Fruit fly (Drosophila melanogaster) whole organism, embryonic: ENCODE results near the gene CG9503.
A peak's percentile ranks its signal among the peaks of the same experiment; 100 is the strongest.

Source experiments
- ATbp ChIP-seq: fragments of 200-800 bp; sonication (Bioruptor generic); optimal IDR thresholded peaks from 2 replicates; lab custom pipeline; 2017; ENCODE audit warnings: missing biosample characterization, mild to moderate bottlenecking, missing genetic modification characterization, missing genetic modification reagents
- Asciz ChIP-seq: fragments of 200-800 bp; sonication (Bioruptor generic); optimal IDR thresholded peaks from 2 replicates; lab custom pipeline; 2017; ENCODE audit warnings: missing biosample characterization, mild to moderate bottlenecking, missing genetic modification characterization, missing genetic modification reagents
- Bdp1 ChIP-seq: fragments of 200-800 bp; sonication (Bioruptor generic); optimal IDR thresholded peaks from 3 replicates; lab custom pipeline; 2016; ENCODE audit warnings: missing biosample characterization, missing genetic modification characterization
- Bteb2 ChIP-seq: fragments of 200-800 bp; sonication (Bioruptor generic); optimal IDR thresholded peaks from 2 replicates; lab custom pipeline; 2016; ENCODE audit warnings: missing biosample characterization, missing genetic modification characterization
- CG11093 ChIP-seq: fragments of 200-800 bp; sonication (Bioruptor generic); IDR thresholded peaks from 3 replicates; pipeline ENCODE4 v1.3.6; 2022; ENCODE audit warnings: missing biosample characterization, missing genetic modification characterization
- CG12744 ChIP-seq: fragments of 200-800 bp; sonication (Bioruptor generic); optimal IDR thresholded peaks from 2 replicates; lab custom pipeline; 2016; ENCODE audit warnings: missing biosample characterization, missing genetic modification characterization
- CG15011 ChIP-seq: fragments of 200-800 bp; sonication (Bioruptor generic); optimal IDR thresholded peaks from 3 replicates; lab custom pipeline; 2018; ENCODE audit warnings: missing biosample characterization, mild to moderate bottlenecking, missing genetic modification characterization
- CG15601 ChIP-seq: fragments of 200-800 bp; sonication (Bioruptor generic); optimal IDR thresholded peaks from 3 replicates; lab custom pipeline; 2019; ENCODE audit warnings: missing biosample characterization, mild to moderate bottlenecking, missing genetic modification characterization, moderate library complexity
- CG16813 ChIP-seq: fragments of 200-800 bp; sonication (Bioruptor generic); IDR thresholded peaks from 3 replicates; pipeline ENCODE4 v1.3.6; 2022; ENCODE audit warnings: missing biosample characterization, missing genetic modification characterization; ENCODE audit not compliant: partially characterized antibody
- CG17829 ChIP-seq: fragments of 200-800 bp; optimal IDR thresholded peaks from 2 replicates; lab custom pipeline; 2019; ENCODE audit warnings: missing biosample characterization, mild to moderate bottlenecking, missing genetic modification characterization, moderate library complexity
- CG2712 ChIP-seq: fragments of 200-800 bp; optimal IDR thresholded peaks from 3 replicates; lab custom pipeline; 2019; ENCODE audit warnings: missing biosample characterization, mild to moderate bottlenecking, missing genetic modification characterization, moderate library complexity
- CG2889 ChIP-seq: fragments of 200-800 bp; sonication (Bioruptor generic); IDR thresholded peaks from 3 replicates; pipeline ENCODE4 v1.3.6; 2022; ENCODE audit warnings: missing biosample characterization, missing genetic modification characterization
- CG4404 ChIP-seq: fragments of 200-800 bp; sonication (Bioruptor generic); IDR thresholded peaks from 2 replicates; pipeline ENCODE4 v1.3.6; 2022; ENCODE audit warnings: missing biosample characterization, missing genetic modification characterization
- CG4707 ChIP-seq: fragments of 200-800 bp; sonication (Bioruptor generic); optimal IDR thresholded peaks from 2 replicates; lab custom pipeline; 2018; ENCODE audit warnings: missing biosample characterization, mild to moderate bottlenecking, missing genetic modification characterization, moderate library complexity
- CG4820 ChIP-seq: fragments of 200-800 bp; sonication (Bioruptor generic); optimal IDR thresholded peaks from 3 replicates; lab custom pipeline; 2016; ENCODE audit warnings: missing biosample characterization, missing genetic modification characterization
- CG6654 ChIP-seq: fragments of 200-800 bp; sonication (Bioruptor generic); optimal IDR thresholded peaks from 2 replicates; lab custom pipeline; 2017; ENCODE audit warnings: missing biosample characterization, mild to moderate bottlenecking, missing genetic modification characterization
- CG7786 ChIP-seq: fragments of 200-800 bp; sonication (Bioruptor generic); optimal IDR thresholded peaks from 2 replicates; lab custom pipeline; 2016; ENCODE audit warnings: missing biosample characterization, missing genetic modification characterization
- CG7839 ChIP-seq: fragments of 200-800 bp; sonication (Bioruptor generic); optimal IDR thresholded peaks from 3 replicates; lab custom pipeline; 2018; ENCODE audit warnings: missing biosample characterization, mild to moderate bottlenecking, missing genetic modification characterization, moderate library complexity
- CG7987 ChIP-seq: fragments of 200-800 bp; sonication (Bioruptor generic); optimal IDR thresholded peaks from 2 replicates; lab custom pipeline; 2018; ENCODE audit warnings: missing biosample characterization, mild to moderate bottlenecking, missing genetic modification characterization, moderate library complexity
- Dll ChIP-seq: fragments of 200-800 bp; sonication (Bioruptor generic); IDR thresholded peaks from 4 replicates; pipeline ENCODE4 v1.3.6; 2022; ENCODE audit warnings: missing biosample characterization, missing genetic modification characterization; ENCODE audit not compliant: partially characterized antibody
- H2.0 ChIP-seq: fragments of 200-800 bp; sonication (Bioruptor generic); IDR thresholded peaks from 2 replicates; pipeline ENCODE4 v1.3.6; 2022; ENCODE audit warnings: missing biosample characterization, missing genetic modification characterization
- HLH54F ChIP-seq: fragments of 200-800 bp; sonication (Bioruptor generic); optimal IDR thresholded peaks from 3 replicates; lab custom pipeline; 2016; ENCODE audit warnings: missing biosample characterization, missing genetic modification characterization
- Hr39 ChIP-seq: fragments of >200 bp; optimal IDR thresholded peaks from 2 replicates; lab custom pipeline; 2017
- Myb ChIP-seq: fragments of 200-800 bp; sonication (Bioruptor generic); optimal IDR thresholded peaks from 2 replicates; lab custom pipeline; 2016; ENCODE audit warnings: missing biosample characterization, missing genetic modification characterization
- NFAT ChIP-seq: fragments of 200-800 bp; sonication (Bioruptor generic); IDR thresholded peaks from 2 replicates; pipeline ENCODE4 v1.3.6; 2022; ENCODE audit warnings: missing biosample characterization, missing genetic modification characterization
- Rfx ChIP-seq: fragments of 200-800 bp; sonication (Bioruptor generic); IDR thresholded peaks from 2 replicates; pipeline ENCODE4 v1.3.6; 2022; ENCODE audit warnings: missing biosample characterization, missing genetic modification characterization
- Scr ChIP-seq: fragments of 200-800 bp; sonication (Bioruptor generic); IDR thresholded peaks from 2 replicates; pipeline ENCODE4 v1.3.6; 2022; ENCODE audit warnings: missing biosample characterization, missing genetic modification characterization; ENCODE audit not compliant: partially characterized antibody
- Sox102F ChIP-seq: fragments of 200-800 bp; sonication (Bioruptor generic); optimal IDR thresholded peaks from 2 replicates; lab custom pipeline; 2018; ENCODE audit warnings: missing biosample characterization, mild to moderate bottlenecking, missing genetic modification characterization, moderate library complexity
- Stat92E ChIP-seq, 3 experiments: fragments of >200 bp in 2 of 3; fragments of 200-800 bp in 1 of 3; sonication (Bioruptor generic) in 1 of 3; optimal IDR thresholded peaks; 2 replicates each; lab custom pipeline; 2017 to 2019; ENCODE audit warnings: missing biosample characterization in 3 of 3, missing genetic modification characterization in 3 of 3, mild to moderate bottlenecking in 1 of 3, moderate library complexity in 1 of 3
- Taf1 ChIP-seq: fragments of 200-800 bp; sonication (Bioruptor generic); IDR thresholded peaks from 2 replicates; pipeline ENCODE4 v1.3.6; 2022; ENCODE audit warnings: missing biosample characterization, missing genetic modification characterization
- Xbp1 ChIP-seq: fragments of 200-800 bp; sonication (Bioruptor generic); optimal IDR thresholded peaks from 3 replicates; lab custom pipeline; 2016; ENCODE audit warnings: missing biosample characterization, mild to moderate bottlenecking, missing genetic modification characterization
- ab ChIP-seq: fragments of 200-800 bp; sonication (Bioruptor generic); optimal IDR thresholded peaks from 2 replicates; lab custom pipeline; 2016; ENCODE audit warnings: missing biosample characterization, missing genetic modification characterization
- cad ChIP-seq: fragments of >200 bp; optimal IDR thresholded peaks from 2 replicates; lab custom pipeline; 2017; ENCODE audit warnings: missing biosample characterization, missing genetic modification characterization
- chinmo ChIP-seq: fragments of 200-800 bp; sonication (Bioruptor generic); IDR thresholded peaks from 4 replicates; pipeline ENCODE4 v1.3.6; 2022; ENCODE audit warnings: missing biosample characterization, missing genetic modification characterization; ENCODE audit not compliant: partially characterized antibody
- dimm ChIP-seq: fragments of 200-800 bp; sonication (Bioruptor generic); IDR thresholded peaks from 2 replicates; pipeline ENCODE4 v1.3.6; 2022; ENCODE audit warnings: missing biosample characterization, missing genetic modification characterization
- eve ChIP-seq, 2 experiments: fragments of >200 bp; optimal IDR thresholded peaks; 2 replicates each; lab custom pipeline; 2017; ENCODE audit warnings: missing biosample characterization in 2 of 2, missing genetic modification characterization in 2 of 2
- fd96Cb ChIP-seq: fragments of 200-800 bp; sonication (Bioruptor generic); optimal IDR thresholded peaks from 2 replicates; lab custom pipeline; 2018; ENCODE audit warnings: missing biosample characterization, mild to moderate bottlenecking, missing genetic modification characterization, moderate library complexity
- hkb ChIP-seq, 2 experiments: fragments of 200-800 bp in 1 of 2; fragments of >200 bp in 1 of 2; sonication (Bioruptor generic) in 1 of 2; IDR thresholded peaks in 1 of 2; optimal IDR thresholded peaks in 1 of 2; 2 replicates each; pipeline versions ENCODE4 v1.3.6 to Lab custom; 2017 to 2022; ENCODE audit warnings: missing biosample characterization in 1 of 2, missing genetic modification characterization in 1 of 2
- lbe ChIP-seq: fragments of 200-800 bp; sonication (Bioruptor generic); optimal IDR thresholded peaks from 2 replicates; lab custom pipeline; 2016; ENCODE audit warnings: missing biosample characterization, mild to moderate bottlenecking, missing genetic modification characterization
- lola ChIP-seq, 3 experiments: fragments of >200 bp in 2 of 3; fragments of 200-800 bp in 1 of 3; sonication (Bioruptor generic) in 1 of 3; optimal IDR thresholded peaks; 2 replicates each; lab custom pipeline; 2017 to 2019; ENCODE audit warnings: missing biosample characterization in 3 of 3, missing genetic modification characterization in 3 of 3, mild to moderate bottlenecking in 1 of 3, moderate library complexity in 1 of 3
- nau ChIP-seq: fragments of 200-800 bp; sonication (Bioruptor generic); optimal IDR thresholded peaks from 3 replicates; lab custom pipeline; 2017; ENCODE audit warnings: missing biosample characterization, mild to moderate bottlenecking, missing genetic modification characterization, missing genetic modification reagents
- sens ChIP-seq: fragments of 200-800 bp; sonication (Bioruptor generic); peaks from one replicate; lab custom pipeline; 2016; ENCODE audit warnings: missing biosample characterization, missing genetic modification characterization
- seq ChIP-seq: fragments of 200-800 bp; sonication (Bioruptor generic); IDR thresholded peaks from 2 replicates; pipeline ENCODE4 v1.3.6; 2022; ENCODE audit warnings: missing biosample characterization, missing genetic modification characterization
- sug ChIP-seq: fragments of 200-800 bp; optimal IDR thresholded peaks from 2 replicates; lab custom pipeline; 2019; ENCODE audit warnings: missing biosample characterization, mild to moderate bottlenecking, missing genetic modification characterization, moderate library complexity
- tin ChIP-seq: fragments of 200-800 bp; sonication (Bioruptor generic); optimal IDR thresholded peaks from 3 replicates; lab custom pipeline; 2016; ENCODE audit warnings: missing biosample characterization, missing genetic modification characterization
- unpg ChIP-seq: fragments of 200-800 bp; sonication (Bioruptor generic); optimal IDR thresholded peaks from 3 replicates; lab custom pipeline; 2018; ENCODE audit warnings: missing biosample characterization, mild to moderate bottlenecking, missing genetic modification characterization, moderate library complexity
- wor ChIP-seq: fragments of 200-800 bp; sonication (Bioruptor generic); IDR thresholded peaks from 2 replicates; pipeline ENCODE4 v1.3.6; 2022; ENCODE audit warnings: missing biosample characterization, missing genetic modification characterization

Gene CG9503

DNA sequence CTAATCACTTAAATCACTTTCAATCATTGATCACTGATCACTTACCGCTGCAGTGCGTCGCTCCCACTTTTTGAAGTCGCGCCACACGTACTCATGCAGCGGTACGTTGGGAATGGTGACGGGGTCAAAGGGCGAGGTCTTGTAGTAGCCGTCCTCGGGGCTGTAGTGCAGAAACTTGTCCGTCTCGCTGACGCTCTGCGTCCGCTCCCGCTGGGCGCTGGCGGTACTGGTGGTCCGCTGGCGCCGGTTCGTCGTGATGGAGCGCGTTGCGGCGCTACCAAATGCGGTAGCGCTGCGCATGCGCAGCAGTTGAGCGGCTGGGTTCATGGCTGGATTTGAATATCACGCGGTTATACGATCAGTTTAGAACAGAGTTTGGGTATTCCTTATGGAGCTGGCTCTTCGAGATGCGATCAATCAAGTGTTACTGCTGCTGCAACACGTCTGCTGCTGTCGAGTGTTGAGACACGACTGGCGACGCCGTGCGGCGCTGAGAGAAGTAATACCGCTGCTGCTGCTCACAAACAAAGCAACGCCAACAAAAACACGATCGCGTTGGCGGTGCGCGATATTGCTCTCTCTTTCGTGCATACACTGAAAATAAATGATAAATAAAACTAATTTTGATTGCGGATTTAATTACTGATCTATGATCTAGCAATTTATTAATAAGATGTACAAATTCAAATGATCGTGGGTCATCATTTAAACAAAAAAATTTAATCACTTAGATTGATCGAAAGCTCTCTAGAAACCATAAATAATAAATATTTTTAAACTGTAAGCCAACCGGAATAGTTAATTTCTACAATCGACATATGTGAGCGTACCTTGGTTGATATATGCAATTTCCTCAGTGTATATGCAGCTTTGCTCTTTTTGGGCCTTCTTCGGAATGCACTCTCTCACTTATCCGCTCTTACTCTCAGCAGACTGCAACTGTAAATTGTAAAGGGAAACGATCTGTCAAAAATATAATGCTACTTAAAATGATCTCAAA is 27.3 kb upstream of the CG9503 start (continued):
- no peak for TF ChIP-seq cad (GFP tag; lab: Kevin White, UChicago)
- peak; percentile 83 to 98 for TF ChIP-seq eve (GFP tag; optimal IDR thresholded peaks at IDR 0.05; lab: Kevin White, UChicago)
- peak; percentile 86 for TF ChIP-seq CG11093
- peak; percentile 91 for TF ChIP-seq CG4404 (GFP tag; lab: Robert Waterston, UW)
- TF ChIP-seq Myb: peak; percentile 36
- peak; percentile 71 for TF ChIP-seq CG7987 (GFP tag; lab: Kevin White, UChicago)
- no peak for TF ChIP-seq hkb (optimal IDR thresholded peaks at IDR 0.05; lab: Kevin White, UChicago)
- TF ChIP-seq hkb (GFP tag; IDR thresholded peaks at IDR 0.05; lab: Robert Waterston, UW): peak; percentile 91
- TF ChIP-seq seq (GFP tag; lab: Robert Waterston, UW): peak; percentile 84
- TF ChIP-seq chinmo (GFP tag; lab: Robert Waterston, UW): peak; percentile 62; the same call in 1 of the 4 replicates
- TF ChIP-seq CG7786 (GFP tag; lab: Kevin White, UChicago): peak; percentile 70
- peak; percentile 70 for TF ChIP-seq dimm
- peak; percentile 81 for TF ChIP-seq H2.0 (GFP tag; lab: Robert Waterston, UW)
- peak; percentile 93 for TF ChIP-seq wor (GFP tag; lab: Robert Waterston, UW)
- TF ChIP-seq CG4820 (GFP tag; lab: Kevin White, UChicago): peak; percentile 92
- peak; percentile 95 for TF ChIP-seq Asciz (GFP tag; lab: Kevin White, UChicago)
- TF ChIP-seq lola (GFP tag; optimal IDR thresholded peaks at IDR 0.05; lab: Kevin White, UChicago): peak in 1 of 3 experiments; percentile 99
- TF ChIP-seq HLH54F (GFP tag; lab: Kevin White, UChicago): peak; percentile 71
- TF ChIP-seq Dll (GFP tag; lab: Robert Waterston, UW): no peak
- TF ChIP-seq CG15011: peak; percentile 82
- TF ChIP-seq CG15601 (tag; lab: Kevin White, UChicago): peak; percentile 97
- peak; percentile 99 for TF ChIP-seq CG2712 (tag; lab: Kevin White, UChicago)
- peak; percentile 99 for TF ChIP-seq sens (GFP tag; lab: Kevin White, UChicago)
- TF ChIP-seq unpg: peak; percentile 95
- peak; percentile 87 for TF ChIP-seq CG4707
- peak in 1 of 3 experiments; percentile 96 for TF ChIP-seq Stat92E (GFP tag; optimal IDR thresholded peaks at IDR 0.05; lab: Kevin White, UChicago)
- peak; percentile 98 for TF ChIP-seq CG17829 (tag; lab: Kevin White, UChicago)
- peak; percentile 71 for TF ChIP-seq CG12744 (GFP tag; lab: Kevin White, UChicago)
- TF ChIP-seq Hr39 (lab: Kevin White, UChicago): no peak
- peak; percentile 77 for TF ChIP-seq CG6654 (GFP tag; lab: Kevin White, UChicago)
- TF ChIP-seq Bteb2 (GFP tag; lab: Kevin White, UChicago): peak; percentile 81
- peak; percentile 15; the same call in 1 of the 3 replicates for TF ChIP-seq CG16813 (GFP tag; lab: Robert Waterston, UW)
- peak; percentile 95 for TF ChIP-seq lbe (GFP tag; lab: Kevin White, UChicago)
- TF ChIP-seq Xbp1 (GFP tag; lab: Kevin White, UChicago): peak; percentile 93
- peak; percentile 89 for TF ChIP-seq nau
- peak; percentile 48 for TF ChIP-seq ab (GFP tag; lab: Kevin White, UChicago)
- TF ChIP-seq Scr (GFP tag; lab: Robert Waterston, UW): 0 out of 2 replicates have a peak, but pooled peaks have one; percentile 16
- peak; percentile 97 for TF ChIP-seq fd96Cb
- peak; percentile 57 for TF ChIP-seq CG2889 (GFP tag; lab: Robert Waterston, UW)
- peak; percentile 94 for TF ChIP-seq Sox102F (GFP tag; lab: Kevin White, UChicago)
- peak; percentile 79 for TF ChIP-seq sug (tag; lab: Kevin White, UChicago)
- 0 out of 2 replicates have a peak, but pooled peaks have one; percentile 33 for TF ChIP-seq Taf1 (GFP tag; lab: Robert Waterston, UW)
- TF ChIP-seq tin (GFP tag; lab: Kevin White, UChicago): peak; percentile 91
- TF ChIP-seq Bdp1 (GFP tag; lab: Kevin White, UChicago): peak; percentile 59
- TF ChIP-seq ATbp (GFP tag; lab: Kevin White, UChicago): peak; percentile 92
- peak; percentile 95 for TF ChIP-seq CG7839 (tag; lab: Kevin White, UChicago)
- peak; percentile 76 for TF ChIP-seq Rfx (GFP tag; lab: Robert Waterston, UW)
- TF ChIP-seq NFAT: peak; percentile 24; the same call in 1 of the 2 replicates
